Worm (Caenorhabditis elegans) whole organism, young adult: ENCODE results near the gene cyp-37A1.
A peak's percentile ranks its signal among the peaks of the same experiment; 100 is the strongest.

ENCODE experiments used
- B0035.1 ChIP-seq: sonication (generic microtip); optimal IDR thresholded peaks from 2 replicates; lab custom pipeline; 2016; ENCODE audit warnings: missing genetic modification characterization, mild to moderate bottlenecking, missing compliant biosample characterization, missing genotype, missing genetic modification reagents
- C06A6.2 ChIP-seq: fragments of 200-800 bp; sonication (Bioruptor generic); conservative IDR thresholded peaks from 2 replicates; pipeline ENCODE4 v1.3.6; 2022; ENCODE audit warnings: missing genetic modification characterization, missing compliant biosample characterization
- F49E8.2 ChIP-seq: sonication (generic microtip); optimal IDR thresholded peaks from 3 replicates; lab custom pipeline; 2017; ENCODE audit warnings: missing genetic modification characterization, mild to moderate bottlenecking, missing compliant biosample characterization, antibody characterized with exemption, moderate library complexity; ENCODE audit not compliant: insufficient read depth
- F55B11.4 ChIP-seq: sonication (generic microtip); optimal IDR thresholded peaks from 2 replicates; lab custom pipeline; 2016; ENCODE audit warnings: missing compliant biosample characterization, missing genetic modification characterization, borderline replicate concordance; ENCODE audit not compliant: insufficient read depth
- Y67H2A.10 ChIP-seq: fragments of 200-800 bp; sonication (Bioruptor generic); conservative IDR thresholded peaks from 2 replicates; pipeline ENCODE4 v1.3.6; 2022; ENCODE audit warnings: missing genetic modification reagents, missing genetic modification characterization, missing compliant biosample characterization
- ZK185.1 ChIP-seq: sonication (generic microtip); optimal IDR thresholded peaks from 2 replicates; lab custom pipeline; 2016; ENCODE audit warnings: mild to moderate bottlenecking, missing genetic modification characterization, missing compliant biosample characterization; ENCODE audit not compliant: poor library complexity, severe bottlenecking
- atf-7 ChIP-seq: sonication (generic microtip); optimal IDR thresholded peaks from 2 replicates; lab custom pipeline; 2017; ENCODE audit warnings: mild to moderate bottlenecking, missing genetic modification characterization, missing compliant biosample characterization
- attf-6 ChIP-seq: fragments of 200-800 bp; sonication (Bioruptor generic); IDR thresholded peaks from 2 replicates; pipeline ENCODE4 v1.3.6; 2022; ENCODE audit warnings: missing genetic modification reagents, missing genetic modification characterization, missing compliant biosample characterization
- bed-2 ChIP-seq: fragments of 200-800 bp; sonication (Bioruptor generic); IDR thresholded peaks from 2 replicates; pipeline ENCODE4 v1.3.6; 2022; ENCODE audit warnings: missing genetic modification reagents, missing genetic modification characterization, missing compliant biosample characterization
- cebp-2 ChIP-seq: fragments of 200-800 bp; sonication (Bioruptor generic); IDR thresholded peaks from 2 replicates; pipeline ENCODE4 v1.3.6; 2022; ENCODE audit warnings: missing genetic modification characterization, missing compliant biosample characterization
- chd-7 ChIP-seq: sonication (generic microtip); optimal IDR thresholded peaks from 2 replicates; lab custom pipeline; 2016; ENCODE audit warnings: mild to moderate bottlenecking, missing genetic modification characterization, moderate library complexity, missing compliant biosample characterization
- ets-4 ChIP-seq: fragments of 200-800 bp; sonication (Bioruptor generic); optimal IDR thresholded peaks from 2 replicates; lab custom pipeline; 2018; ENCODE audit warnings: mild to moderate bottlenecking, missing genetic modification characterization, missing compliant biosample characterization
- gei-17 ChIP-seq: fragments of 200-800 bp; sonication (Bioruptor generic); optimal IDR thresholded peaks from 2 replicates; lab custom pipeline; 2018; ENCODE audit warnings: mild to moderate bottlenecking, missing genetic modification characterization, missing compliant biosample characterization
- him-1 ChIP-seq: sonication (generic microtip); optimal IDR thresholded peaks from 2 replicates; lab custom pipeline; 2016; ENCODE audit warnings: missing genotype, missing genetic modification reagents, missing genetic modification characterization, missing compliant biosample characterization
- hlh-26 ChIP-seq: fragments of 200-800 bp; sonication (Bioruptor generic); conservative IDR thresholded peaks from 2 replicates; pipeline ENCODE4 v1.3.6; 2022; ENCODE audit warnings: missing genetic modification reagents, missing genetic modification characterization, missing compliant biosample characterization
- hrde-1 ChIP-seq: sonication (generic microtip); optimal IDR thresholded peaks from 2 replicates; lab custom pipeline; 2016; ENCODE audit warnings: missing genetic modification characterization, mild to moderate bottlenecking, missing compliant biosample characterization, moderate library complexity, missing genotype, missing genetic modification reagents, borderline replicate concordance
- lag-1 ChIP-seq: fragments of 200-800 bp; sonication (Bioruptor generic); IDR thresholded peaks from 2 replicates; pipeline ENCODE4 v1.3.6; 2022; ENCODE audit warnings: missing genetic modification reagents, missing genetic modification characterization, missing compliant biosample characterization
- lsy-27 ChIP-seq: sonication (generic microtip); optimal IDR thresholded peaks from 2 replicates; lab custom pipeline; 2017; ENCODE audit warnings: missing genetic modification characterization, mild to moderate bottlenecking, missing compliant biosample characterization, antibody characterized with exemption, missing genotype, borderline replicate concordance; ENCODE audit not compliant: insufficient read depth
- mel-28 ChIP-seq: sonication (generic microtip); optimal IDR thresholded peaks from 2 replicates; lab custom pipeline; 2016; ENCODE audit warnings: borderline replicate concordance, mild to moderate bottlenecking, missing genetic modification characterization, missing compliant biosample characterization
- mes-4 ChIP-seq: sonication (generic microtip); optimal IDR thresholded peaks from 2 replicates; lab custom pipeline; 2016; ENCODE audit warnings: missing genotype, missing genetic modification characterization, missing compliant biosample characterization
- mxl-1 ChIP-seq: sonication (generic microtip); optimal IDR thresholded peaks from 2 replicates; lab custom pipeline; 2016; ENCODE audit warnings: missing genetic modification characterization, missing compliant biosample characterization
- nhr-80 ChIP-seq: sonication (generic microtip); optimal IDR thresholded peaks from 2 replicates; lab custom pipeline; 2016; ENCODE audit warnings: missing genetic modification characterization, missing compliant biosample characterization
- nhr-90 ChIP-seq: sonication (generic microtip); optimal IDR thresholded peaks from 2 replicates; lab custom pipeline; 2016; ENCODE audit warnings: missing genotype, mild to moderate bottlenecking, missing genetic modification characterization, missing compliant biosample characterization
- rec-8 ChIP-seq, 2 experiments: sonication (generic microtip); optimal IDR thresholded peaks; 2 replicates each; lab custom pipeline; 2016; ENCODE audit warnings: mild to moderate bottlenecking in 2 of 2, missing genetic modification characterization in 2 of 2, missing genetic modification reagents in 2 of 2, missing genotype in 2 of 2, missing biosample characterization in 1 of 2, missing compliant biosample characterization in 1 of 2, moderate library complexity in 1 of 2
- sea-2 ChIP-seq: fragments of 200-800 bp; sonication (Bioruptor generic); IDR thresholded peaks from 2 replicates; pipeline ENCODE4 v1.3.6; 2022; ENCODE audit warnings: missing genetic modification characterization, missing compliant biosample characterization
- snpc-4 ChIP-seq, 5 experiments: fragments of 150-350 bp in 1 of 5; sonication (generic microtip) in 4 of 5; optimal IDR thresholded peaks; 2 replicates each; lab custom pipeline; 2014 to 2018; ENCODE audit warnings: missing genetic modification characterization in 5 of 5, missing biosample characterization in 3 of 5, antibody characterized with exemption in 2 of 5, mild to moderate bottlenecking in 2 of 5, missing compliant biosample characterization in 2 of 5, missing genotype in 2 of 5, moderate library complexity in 2 of 5, missing genetic modification reagents in 1 of 5
- tbp1 ChIP-seq: fragments of 200-800 bp; sonication (Bioruptor generic); optimal IDR thresholded peaks from 2 replicates; lab custom pipeline; 2018; ENCODE audit warnings: mild to moderate bottlenecking, missing genetic modification characterization, missing compliant biosample characterization
- zfh-2 ChIP-seq: fragments of 200-800 bp; sonication (Bioruptor generic); conservative IDR thresholded peaks from 2 replicates; pipeline ENCODE4 v1.3.6; 2022; ENCODE audit warnings: missing genetic modification reagents, missing genetic modification characterization, missing compliant biosample characterization
- ztf-22 ChIP-seq: fragments of 200-800 bp; sonication (Bioruptor generic); optimal IDR thresholded peaks from 2 replicates; lab custom pipeline; 2018; ENCODE audit warnings: mild to moderate bottlenecking, missing genetic modification characterization, moderate library complexity, missing compliant biosample characterization
- ztf-25 ChIP-seq: fragments of 200-800 bp; sonication (Bioruptor generic); IDR thresholded peaks from 2 replicates; pipeline ENCODE4 v1.3.6; 2022; ENCODE audit warnings: missing genetic modification reagents, missing genetic modification characterization, missing compliant biosample characterization
- ztf-3 ChIP-seq: fragments of 200-800 bp; sonication (Bioruptor generic); optimal IDR thresholded peaks from 2 replicates; lab custom pipeline; 2018; ENCODE audit warnings: mild to moderate bottlenecking, missing genetic modification characterization, missing compliant biosample characterization
- ztf-6 ChIP-seq: fragments of 200-800 bp; sonication (Bioruptor generic); IDR thresholded peaks from 2 replicates; pipeline ENCODE4 v1.3.6; 2022; ENCODE audit warnings: missing genetic modification reagents, missing genetic modification characterization, missing compliant biosample characterization

cyp-37A1 gene

ce11 chrII:14055717-14056116 lies 39.0 kb upstream of the cyp-37A1 start:
- TF ChIP-seq lag-1 (no peak), tbp1 (GFP tag; lab: Kevin White, UChicago) (no peak), ets-4 (GFP tag; lab: Kevin White, UChicago) (no peak), B0035.1 (tag; lab: Kevin White, UChicago) (no peak), attf-6 (GFP tag; lab: Robert Waterston, UW) (no peak), lsy-27 (tag; lab: Kevin White, UChicago) (no peak), atf-7 (tag; lab: Kevin White, UChicago) (no peak), ztf-6 (GFP tag; lab: Robert Waterston, UW) (no peak), mxl-1 (tag; lab: Kevin White, UChicago) (no peak), bed-2 (no peak), chd-7 (tag; lab: Kevin White, UChicago) (no peak), nhr-90 (tag; lab: Kevin White, UChicago) (no peak), F49E8.2 (tag; lab: Kevin White, UChicago) (no peak), F55B11.4 (tag; lab: Kevin White, UChicago) (no peak), Y67H2A.10 (GFP tag; lab: Robert Waterston, UW) (no peak)

- TF ChIP-seq ztf-22 = no peak
- TF ChIP-seq nhr-80 = peak; percentile 5
- no peak for TF ChIP-seq rec-8 (tag; optimal IDR thresholded peaks at IDR 0.05; lab: Kevin White, UChicago)
Observed at ce11 chrII:14053141-14053540, 36.4 kb upstream of the cyp-37A1 start.

- TF ChIP-seq ZK185.1 (tag; lab: Kevin White, UChicago) = no peak
- TF ChIP-seq sea-2 (GFP tag; lab: Robert Waterston, UW) = no peak
- no peak for TF ChIP-seq him-1
- no peak for TF ChIP-seq ztf-3
- TF ChIP-seq Y67H2A.10 (GFP tag; lab: Robert Waterston, UW) = no peak
- no peak for TF ChIP-seq ztf-22
- TF ChIP-seq hrde-1 (tag; lab: Kevin White, UChicago) = no peak
- no peak for TF ChIP-seq gei-17 (GFP tag; lab: Kevin White, UChicago)
- TF ChIP-seq F49E8.2 (tag; lab: Kevin White, UChicago) = no peak
- TF ChIP-seq mes-4 = no peak
- TF ChIP-seq cebp-2 (GFP tag; lab: Robert Waterston, UW) = no peak
- TF ChIP-seq ztf-25 (GFP tag; lab: Robert Waterston, UW) = no peak
- no peak for TF ChIP-seq C06A6.2 (GFP tag; lab: Robert Waterston, UW)
Observed at ce11 chrII:14052204-14052603, 35.4 kb upstream of the cyp-37A1 start, which contains the start of gene daf-5. TSS of gene daf-5 (minus strand) at chrII:14052304.

ce11 chrII:14051474-14051934 lies 34.7 kb upstream of the cyp-37A1 start:
- TF ChIP-seq snpc-4 (GFP tag; optimal IDR thresholded peaks at IDR 0.05; lab: Kevin White, UChicago) (no peak), snpc-4 (tag; optimal IDR thresholded peaks at IDR 0.05; lab: Kevin White, UChicago) (peak in 3 of 4 experiments; percentile 56 to 77 (median 63)), mel-28 (no peak), hlh-26 (no peak), zfh-2 (GFP tag; lab: Robert Waterston, UW) (no peak), nhr-80 (peak; percentile 50)
- TF ChIP-seq, all 124 proteins: peak for 2
